Fruit fly (Drosophila melanogaster) whole organism, prepupa: ENCODE results near the gene PGRP-LB.

Experiments used
- Blimp-1 ChIP-seq: fragments of 200-800 bp; sonication (Bioruptor generic); optimal IDR thresholded peaks from 3 replicates; lab custom pipeline; 2017; ENCODE audit warnings: missing biosample characterization, missing genetic modification characterization, mild to moderate bottlenecking, moderate library complexity, missing genetic modification reagents
- CG10631 ChIP-seq: fragments of 200-800 bp; sonication (Bioruptor generic); optimal IDR thresholded peaks from 2 replicates; lab custom pipeline; 2016; ENCODE audit warnings: missing biosample characterization, missing genetic modification characterization
- CG10669 ChIP-seq: fragments of 200-800 bp; sonication (Bioruptor generic); optimal IDR thresholded peaks from 3 replicates; lab custom pipeline; 2018; ENCODE audit warnings: missing biosample characterization, mild to moderate bottlenecking, missing genetic modification characterization, moderate library complexity
- CG11294 ChIP-seq: fragments of 200-800 bp; sonication (Bioruptor generic); IDR thresholded peaks from 2 replicates; pipeline ENCODE4 v1.3.6; 2022; ENCODE audit warnings: missing biosample characterization, missing genetic modification characterization
- CG11762 ChIP-seq: fragments of 200-800 bp; sonication (Bioruptor generic); optimal IDR thresholded peaks from 3 replicates; lab custom pipeline; 2016; ENCODE audit warnings: missing biosample characterization, missing genetic modification characterization; ENCODE audit not compliant: insufficient read depth
- CG15336 ChIP-seq: fragments of 200-800 bp; sonication (Bioruptor generic); IDR thresholded peaks from 2 replicates; pipeline ENCODE4 v1.3.6; 2022; ENCODE audit warnings: missing biosample characterization, missing genetic modification characterization
- CG1621 ChIP-seq: fragments of 200-800 bp; sonication (Bioruptor generic); optimal IDR thresholded peaks from 3 replicates; lab custom pipeline; 2018; ENCODE audit warnings: missing biosample characterization, mild to moderate bottlenecking, missing genetic modification characterization
- CG16779 ChIP-seq: fragments of 200-800 bp; sonication (Bioruptor generic); optimal IDR thresholded peaks from 3 replicates; lab custom pipeline; 2017; ENCODE audit warnings: missing biosample characterization, mild to moderate bottlenecking, missing genetic modification characterization
- CG3032 ChIP-seq: fragments of 200-800 bp; optimal IDR thresholded peaks from 2 replicates; lab custom pipeline; 2019; ENCODE audit warnings: missing biosample characterization, mild to moderate bottlenecking, missing genetic modification characterization, moderate library complexity
- CG31627 ChIP-seq: fragments of 200-800 bp; sonication (Bioruptor generic); optimal IDR thresholded peaks from 3 replicates; lab custom pipeline; 2016; ENCODE audit warnings: missing biosample characterization, missing genetic modification characterization
- CG32006 ChIP-seq: fragments of 200-800 bp; sonication (Bioruptor generic); optimal IDR thresholded peaks from 3 replicates; lab custom pipeline; 2017; ENCODE audit warnings: missing biosample characterization, mild to moderate bottlenecking, missing genetic modification characterization
- CG34406 ChIP-seq: fragments of 200-800 bp; sonication (Bioruptor generic); optimal IDR thresholded peaks from 3 replicates; lab custom pipeline; 2016; ENCODE audit warnings: missing biosample characterization, missing genetic modification characterization
- CG3919 ChIP-seq: fragments of 200-800 bp; sonication (Bioruptor generic); optimal IDR thresholded peaks from 3 replicates; lab custom pipeline; 2016; ENCODE audit warnings: missing biosample characterization, missing genetic modification characterization
- CG6163 ChIP-seq: fragments of 200-800 bp; sonication (Bioruptor generic); IDR thresholded peaks from 3 replicates; pipeline ENCODE4 v1.3.6; 2022; ENCODE audit warnings: missing biosample characterization, missing genetic modification characterization
- CG6276 ChIP-seq: fragments of 200-800 bp; sonication (Bioruptor generic); optimal IDR thresholded peaks from 2 replicates; lab custom pipeline; 2017; ENCODE audit warnings: missing biosample characterization, mild to moderate bottlenecking, missing genetic modification characterization
- CG6792 ChIP-seq: fragments of 200-800 bp; sonication (Bioruptor generic); optimal IDR thresholded peaks from 3 replicates; lab custom pipeline; 2016; ENCODE audit warnings: missing biosample characterization, missing genetic modification characterization
- CG6854 ChIP-seq: fragments of 200-800 bp; sonication (Bioruptor generic); optimal IDR thresholded peaks from 2 replicates; lab custom pipeline; 2017; ENCODE audit warnings: missing biosample characterization, mild to moderate bottlenecking, missing genetic modification characterization
- CG8632 ChIP-seq: fragments of 200-800 bp; sonication (Bioruptor generic); optimal IDR thresholded peaks from 3 replicates; lab custom pipeline; 2016; ENCODE audit warnings: missing biosample characterization, missing genetic modification characterization
- CG9139 ChIP-seq: fragments of 200-800 bp; sonication (Bioruptor generic); optimal IDR thresholded peaks from 3 replicates; lab custom pipeline; 2017; ENCODE audit warnings: missing biosample characterization, mild to moderate bottlenecking, missing genetic modification characterization
- Eip78C ChIP-seq: fragments of 200-800 bp; sonication (Bioruptor generic); peaks from one replicate; lab custom pipeline; 2016; ENCODE audit warnings: missing biosample characterization, missing genetic modification characterization
- Eip93F ChIP-seq: fragments of 200-800 bp; sonication (Bioruptor generic); optimal IDR thresholded peaks from 2 replicates; lab custom pipeline; 2016; ENCODE audit warnings: missing biosample characterization, mild to moderate bottlenecking, missing genetic modification characterization
- Ets96B ChIP-seq: fragments of 200-800 bp; optimal IDR thresholded peaks from 2 replicates; lab custom pipeline; 2019; ENCODE audit warnings: missing biosample characterization, mild to moderate bottlenecking, missing genetic modification characterization, moderate library complexity
- Gug ChIP-seq: fragments of 200-800 bp; sonication (Bioruptor generic); IDR thresholded peaks from 2 replicates; pipeline ENCODE4 v1.3.6; 2022; ENCODE audit warnings: missing biosample characterization, missing genetic modification characterization
- Hr38 ChIP-seq: sonication (Bioruptor generic); optimal IDR thresholded peaks from 2 replicates; lab custom pipeline; 2016; ENCODE audit warnings: missing biosample characterization, missing genetic modification characterization
- Hr39 ChIP-seq: fragments of 200-800 bp; sonication (Bioruptor generic); optimal IDR thresholded peaks from 2 replicates; lab custom pipeline; 2016; ENCODE audit warnings: missing biosample characterization, missing genetic modification characterization
- Lpt ChIP-seq: fragments of 200-800 bp; sonication (Bioruptor generic); optimal IDR thresholded peaks from 3 replicates; lab custom pipeline; 2016; ENCODE audit warnings: missing biosample characterization, missing genetic modification characterization
- Met ChIP-seq: fragments of 200-800 bp; sonication (Bioruptor generic); optimal IDR thresholded peaks from 3 replicates; lab custom pipeline; 2016; ENCODE audit warnings: missing biosample characterization, missing genetic modification characterization
- OdsH ChIP-seq: fragments of 200-800 bp; sonication (Bioruptor generic); optimal IDR thresholded peaks from 3 replicates; lab custom pipeline; 2016; ENCODE audit warnings: missing biosample characterization, missing genetic modification characterization
- Smox ChIP-seq: fragments of 200-800 bp; sonication (Bioruptor generic); optimal IDR thresholded peaks from 3 replicates; lab custom pipeline; 2016; ENCODE audit warnings: missing biosample characterization, missing genetic modification characterization
- Sox102F ChIP-seq: fragments of 200-800 bp; sonication (Bioruptor generic); optimal IDR thresholded peaks from 2 replicates; lab custom pipeline; 2016; ENCODE audit warnings: missing biosample characterization, mild to moderate bottlenecking, missing genetic modification characterization
- Sox14 ChIP-seq: fragments of 200-800 bp; sonication (Bioruptor generic); optimal IDR thresholded peaks from 3 replicates; lab custom pipeline; 2016; ENCODE audit warnings: missing biosample characterization, missing genetic modification characterization
- Sox15 ChIP-seq: fragments of 200-800 bp; sonication (Bioruptor generic); optimal IDR thresholded peaks from 3 replicates; lab custom pipeline; 2016; ENCODE audit warnings: missing biosample characterization, missing genetic modification characterization
- acj6 ChIP-seq: fragments of 200-800 bp; sonication (Bioruptor generic); optimal IDR thresholded peaks from 3 replicates; lab custom pipeline; 2016; ENCODE audit warnings: missing biosample characterization, missing genetic modification characterization
- cyc ChIP-seq: fragments of 200-800 bp; sonication (Bioruptor generic); optimal IDR thresholded peaks from 3 replicates; lab custom pipeline; 2016; ENCODE audit warnings: missing biosample characterization, missing genetic modification characterization
- dac ChIP-seq: fragments of 200-800 bp; sonication (Bioruptor generic); optimal IDR thresholded peaks from 2 replicates; lab custom pipeline; 2017; ENCODE audit warnings: missing biosample characterization, mild to moderate bottlenecking, missing genetic modification characterization
- dsx ChIP-seq: fragments of 200-800 bp; optimal IDR thresholded peaks from 3 replicates; lab custom pipeline; 2019; ENCODE audit warnings: missing biosample characterization, mild to moderate bottlenecking, missing genetic modification characterization, moderate library complexity; ENCODE audit not compliant: poor library complexity, severe bottlenecking
- eg ChIP-seq: fragments of 200-800 bp; sonication (Bioruptor generic); IDR thresholded peaks from 3 replicates; pipeline ENCODE4 v1.3.6; 2022; ENCODE audit warnings: missing biosample characterization, missing genetic modification characterization
- esn ChIP-seq: fragments of 200-800 bp; sonication (Bioruptor generic); optimal IDR thresholded peaks from 2 replicates; lab custom pipeline; 2016; ENCODE audit warnings: missing biosample characterization, mild to moderate bottlenecking, missing genetic modification characterization, moderate library complexity
- fd59A ChIP-seq: fragments of 200-800 bp; sonication (Bioruptor generic); optimal IDR thresholded peaks from 2 replicates; lab custom pipeline; 2017; ENCODE audit warnings: missing biosample characterization, mild to moderate bottlenecking, missing genetic modification characterization, missing genetic modification reagents
- fkh ChIP-seq: fragments of 200-800 bp; sonication (Bioruptor generic); optimal IDR thresholded peaks from 3 replicates; lab custom pipeline; 2017; ENCODE audit warnings: missing biosample characterization, mild to moderate bottlenecking, missing genetic modification characterization, moderate library complexity
- lz ChIP-seq: fragments of 200-800 bp; sonication (Bioruptor generic); optimal IDR thresholded peaks from 3 replicates; lab custom pipeline; 2016; ENCODE audit warnings: missing biosample characterization, missing genetic modification characterization
- net ChIP-seq: fragments of 200-800 bp; sonication (Bioruptor generic); optimal IDR thresholded peaks from 3 replicates; lab custom pipeline; 2016; ENCODE audit warnings: missing biosample characterization, missing genetic modification characterization
- pdm3 ChIP-seq: fragments of 200-800 bp; sonication (Bioruptor generic); optimal IDR thresholded peaks from 3 replicates; lab custom pipeline; 2016; ENCODE audit warnings: missing biosample characterization, missing genetic modification characterization
- salr ChIP-seq, 2 experiments: fragments of 200-800 bp; sonication (Bioruptor generic); optimal IDR thresholded peaks; 3 replicates each; lab custom pipeline; 2016 to 2018; ENCODE audit warnings: missing biosample characterization in 2 of 2, missing genetic modification characterization in 2 of 2, mild to moderate bottlenecking in 1 of 2
- spab ChIP-seq: fragments of 200-800 bp; sonication (Bioruptor generic); optimal IDR thresholded peaks from 2 replicates; lab custom pipeline; 2017; ENCODE audit warnings: missing biosample characterization, mild to moderate bottlenecking, missing genetic modification characterization, missing genetic modification reagents
- ss ChIP-seq, 2 experiments: fragments of 200-800 bp; sonication (Bioruptor generic); optimal IDR thresholded peaks; 2 replicates in 1 of 2; 3 replicates in 1 of 2; lab custom pipeline; 2017 to 2018; ENCODE audit warnings: mild to moderate bottlenecking in 2 of 2, missing biosample characterization in 2 of 2, missing genetic modification characterization in 2 of 2, moderate library complexity in 1 of 2
- svp ChIP-seq: fragments of 200-800 bp; sonication (Bioruptor generic); peaks from one replicate; lab custom pipeline; 2016; ENCODE audit warnings: missing biosample characterization, missing genetic modification characterization
- vri ChIP-seq: fragments of 200-800 bp; sonication (Bioruptor generic); optimal IDR thresholded peaks from 3 replicates; lab custom pipeline; 2016; ENCODE audit warnings: missing biosample characterization, mild to moderate bottlenecking, missing genetic modification characterization

Gene PGRP-LB

dm6 chr3R:11456539-11456938 lies 3.8 kb downstream of the PGRP-LB start (continued):
- peak; percentile 17 for TF ChIP-seq CG32006

dm6 chr3R:11454210-11454904 lies 6.0 kb downstream of the PGRP-LB start:
- TF ChIP-seq Smox (GFP tag; lab: Kevin White, UChicago) (peak; percentile 59), CG3032 (tag; lab: Kevin White, UChicago) (no peak), CG6163 (GFP tag; lab: Robert Waterston, UW) (peak; percentile 43; the same call in 1 of the 3 replicates), pdm3 (GFP tag; lab: Kevin White, UChicago) (peak; percentile 52), cyc (GFP tag; lab: Kevin White, UChicago) (peak; percentile 68), Hr39 (GFP tag; lab: Kevin White, UChicago) (peak; percentile 75), CG6792 (GFP tag; lab: Kevin White, UChicago) (peak; percentile 45), net (peak; percentile 33), salr (GFP tag; optimal IDR thresholded peaks at IDR 0.05; lab: Kevin White, UChicago) (no peak), CG6854 (GFP tag; lab: Kevin White, UChicago) (no peak), CG16779 (peak; percentile 8), Met (GFP tag; lab: Kevin White, UChicago) (peak; percentile 69), lz (GFP tag; lab: Kevin White, UChicago) (peak; percentile 76), CG8632 (peak; percentile 19), CG15336 (no peak), spab (GFP tag; lab: Kevin White, UChicago) (no peak), Hr38 (no peak), Eip93F (GFP tag; lab: Kevin White, UChicago) (no peak), acj6 (GFP tag; lab: Kevin White, UChicago) (peak; percentile 45), dac (peak; percentile 42), CG10631 (peak; percentile 27), fd59A (no peak), CG34406 (peak; percentile 67), CG10669 (GFP tag; lab: Kevin White, UChicago) (peak; percentile 6), CG11762 (GFP tag; lab: Kevin White, UChicago) (peak; percentile 21), svp (GFP tag; lab: Kevin White, UChicago) (peak; percentile 89), CG11294 (peak; percentile 28; the same call in 1 of the 2 replicates), vri (GFP tag; lab: Kevin White, UChicago) (peak; percentile 42), dsx (GFP tag; lab: Kevin White, UChicago) (no peak), Sox14 (GFP tag; lab: Kevin White, UChicago) (peak; percentile 49), OdsH (GFP tag; lab: Kevin White, UChicago) (peak; percentile 52), CG3919 (GFP tag; lab: Kevin White, UChicago) (peak; percentile 45), Eip78C (GFP tag; lab: Kevin White, UChicago) (peak; percentile 83), CG31627 (peak; percentile 72), CG6276 (no peak), CG32006 (peak; percentile 74), Sox102F (peak; percentile 69), eg (GFP tag; lab: Robert Waterston, UW) (0 out of 3 replicates have a peak, but pooled peaks have one; percentile 35), Blimp-1 (GFP tag; lab: Kevin White, UChicago) (peak; percentile 1), CG1621 (no peak), ss (GFP tag; optimal IDR thresholded peaks at IDR 0.05; lab: Kevin White, UChicago) (no peak), fkh (GFP tag; lab: Kevin White, UChicago) (peak; percentile 90), Ets96B (no peak), esn (GFP tag; lab: Kevin White, UChicago) (peak; percentile 76), Lpt (GFP tag; lab: Kevin White, UChicago) (no peak), Sox15 (peak; percentile 56), Gug (GFP tag; lab: Robert Waterston, UW) (no peak), CG9139 (GFP tag; lab: Kevin White, UChicago) (no peak)
